Fruit fly (Drosophila melanogaster) whole organism, embryonic: ENCODE data around the gene CG32706.

ENCODE experiments used
- Bteb2 ChIP-seq: fragments of 200-800 bp; sonication (Bioruptor generic); optimal IDR thresholded peaks from 2 replicates; lab custom pipeline; 2016; ENCODE audit warnings: missing biosample characterization, missing genetic modification characterization
- CG11723 ChIP-seq: fragments of 200-800 bp; sonication (Bioruptor generic); optimal IDR thresholded peaks from 2 replicates; lab custom pipeline; 2017; ENCODE audit warnings: missing biosample characterization, mild to moderate bottlenecking, missing genetic modification characterization
- CG16813 ChIP-seq: fragments of 200-800 bp; sonication (Bioruptor generic); IDR thresholded peaks from 3 replicates; pipeline ENCODE4 v1.3.6; 2022; ENCODE audit warnings: missing biosample characterization, missing genetic modification characterization; ENCODE audit not compliant: partially characterized antibody
- CG17385 ChIP-seq: fragments of 200-800 bp; sonication (Bioruptor generic); optimal IDR thresholded peaks from 3 replicates; lab custom pipeline; 2018; ENCODE audit warnings: missing biosample characterization, mild to moderate bottlenecking, missing genetic modification characterization
- CG2678 ChIP-seq: fragments of 200-800 bp; sonication (Bioruptor generic); optimal IDR thresholded peaks from 3 replicates; lab custom pipeline; 2019; ENCODE audit warnings: missing biosample characterization, mild to moderate bottlenecking, missing genetic modification characterization, moderate library complexity
- CG4360 ChIP-seq: fragments of 200-800 bp; sonication (Bioruptor generic); IDR thresholded peaks from 2 replicates; pipeline ENCODE4 v1.3.6; 2022; ENCODE audit warnings: missing biosample characterization, missing genetic modification characterization
- CG8478 ChIP-seq: fragments of >200 bp; optimal IDR thresholded peaks from 2 replicates; lab custom pipeline; 2018
- HLH4C ChIP-seq: fragments of 200-800 bp; sonication (Bioruptor generic); IDR thresholded peaks from 3 replicates; pipeline ENCODE4 v1.3.6; 2022; ENCODE audit warnings: missing biosample characterization, missing genetic modification characterization; ENCODE audit not compliant: partially characterized antibody
- Sox102F ChIP-seq: fragments of 200-800 bp; sonication (Bioruptor generic); optimal IDR thresholded peaks from 2 replicates; lab custom pipeline; 2018; ENCODE audit warnings: missing biosample characterization, mild to moderate bottlenecking, missing genetic modification characterization, moderate library complexity
- da ChIP-seq: fragments of 200-800 bp; sonication (Bioruptor generic); optimal IDR thresholded peaks from 2 replicates; lab custom pipeline; 2016; ENCODE audit warnings: missing biosample characterization, missing genetic modification characterization
- lab ChIP-seq: fragments of 200-800 bp; sonication (Bioruptor generic); optimal IDR thresholded peaks from 3 replicates; lab custom pipeline; 2017; ENCODE audit warnings: missing biosample characterization, missing genetic modification characterization, mild to moderate bottlenecking, moderate library complexity, missing genetic modification reagents
- sd ChIP-seq: fragments of 200-800 bp; sonication (Bioruptor generic); optimal IDR thresholded peaks from 3 replicates; lab custom pipeline; 2018; ENCODE audit warnings: missing biosample characterization, mild to moderate bottlenecking, missing genetic modification characterization, moderate library complexity
- trh ChIP-seq: fragments of 200-800 bp; sonication (Bioruptor generic); optimal IDR thresholded peaks from 2 replicates; lab custom pipeline; 2016; ENCODE audit warnings: missing biosample characterization, missing genetic modification characterization

DNA sequence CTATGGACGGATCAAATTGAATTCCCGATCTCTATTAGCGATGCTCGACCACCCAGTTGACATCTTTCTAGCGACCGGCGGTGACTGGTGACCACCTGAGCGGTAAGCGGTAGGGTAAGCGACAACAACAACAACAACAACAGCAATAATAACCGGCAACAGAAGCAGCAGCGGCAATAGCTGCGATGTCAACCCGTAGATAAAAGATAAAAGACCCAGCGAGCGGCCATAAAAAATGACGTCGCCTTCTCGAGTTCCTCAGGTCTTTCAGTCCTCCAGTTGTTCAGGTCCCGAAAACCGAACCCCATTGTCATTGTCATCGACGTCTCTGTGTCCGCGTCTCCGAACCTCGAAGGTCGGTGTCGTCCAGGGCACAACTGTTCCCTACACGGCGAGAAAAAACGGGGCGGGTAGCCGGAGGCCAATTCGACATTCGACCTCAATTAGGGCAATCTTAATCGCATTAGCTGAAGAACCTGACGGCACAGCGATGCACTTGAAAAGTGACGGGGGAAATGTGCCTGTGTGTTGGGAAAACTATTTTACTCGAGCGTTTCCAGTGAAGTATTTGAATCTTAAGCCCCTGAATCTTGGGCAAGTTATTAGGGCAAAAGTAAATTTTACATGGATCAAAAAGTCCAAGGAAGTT lies 45.8 kb downstream of the CG32706 start:
- TF ChIP-seq CG17385 (GFP tag; lab: Kevin White, UChicago) (no peak), da (GFP tag; lab: Kevin White, UChicago) (no peak), CG8478 (lab: Kevin White, UChicago) (no peak), sd (tag; lab: Kevin White, UChicago) (no peak), HLH4C (GFP tag; lab: Robert Waterston, UW) (no peak), CG2678 (no peak), trh (GFP tag; lab: Kevin White, UChicago) (no peak), CG16813 (no peak), CG11723 (GFP tag; lab: Kevin White, UChicago) (no peak), CG4360 (GFP tag; lab: Robert Waterston, UW) (peak; percentile 95), Sox102F (GFP tag; lab: Kevin White, UChicago) (no peak), lab (GFP tag; lab: Kevin White, UChicago) (no peak), Bteb2 (GFP tag; lab: Kevin White, UChicago) (no peak)
